Fruit fly (Drosophila melanogaster) whole organism, embryonic: ENCODE data around the gene GlyRS.

ENCODE experiments used
- Abd-B ChIP-seq: fragments of 200-800 bp; sonication (Bioruptor generic); optimal IDR thresholded peaks from 2 replicates; lab custom pipeline; 2018; ENCODE audit warnings: missing biosample characterization, mild to moderate bottlenecking, missing genetic modification characterization, moderate library complexity
- Aef1 ChIP-seq: fragments of 200-800 bp; sonication (Bioruptor generic); IDR thresholded peaks from 3 replicates; pipeline ENCODE4 v1.3.6; 2022; ENCODE audit warnings: missing biosample characterization, missing genetic modification characterization
- Atf6 ChIP-seq: fragments of 200-800 bp; sonication (Bioruptor generic); IDR thresholded peaks from 2 replicates; pipeline ENCODE4 v1.3.6; 2022; ENCODE audit warnings: missing biosample characterization, missing genetic modification characterization
- B-H1 ChIP-seq: fragments of 200-800 bp; sonication (Bioruptor generic); IDR thresholded peaks from 3 replicates; pipeline ENCODE4 v1.3.6; 2022; ENCODE audit warnings: missing biosample characterization, missing genetic modification characterization
- CG10321 ChIP-seq: fragments of 200-800 bp; sonication (Bioruptor generic); IDR thresholded peaks from 2 replicates; pipeline ENCODE4 v1.3.6; 2022; ENCODE audit warnings: missing biosample characterization, missing genetic modification characterization
- CG1233 ChIP-seq: fragments of 200-800 bp; sonication (Bioruptor generic); optimal IDR thresholded peaks from 4 replicates; lab custom pipeline; 2018; ENCODE audit warnings: missing biosample characterization, mild to moderate bottlenecking, missing genetic modification characterization
- CG14667 ChIP-seq: fragments of 200-800 bp; sonication (Bioruptor generic); IDR thresholded peaks from 2 replicates; pipeline ENCODE4 v1.3.6; 2022; ENCODE audit warnings: missing biosample characterization, missing genetic modification characterization
- CG15479 ChIP-seq: fragments of 200-800 bp; sonication (Bioruptor generic); optimal IDR thresholded peaks from 3 replicates; lab custom pipeline; 2019; ENCODE audit warnings: missing biosample characterization, mild to moderate bottlenecking, missing genetic modification characterization, moderate library complexity
- CG16779 ChIP-seq: fragments of 200-800 bp; sonication (Bioruptor generic); IDR thresholded peaks from 2 replicates; pipeline ENCODE4 v1.3.6; 2022; ENCODE audit warnings: missing biosample characterization, missing genetic modification characterization
- CG17361 ChIP-seq: fragments of 200-800 bp; sonication (Bioruptor generic); IDR thresholded peaks from 3 replicates; pipeline ENCODE4 v1.3.6; 2022; ENCODE audit warnings: missing biosample characterization, missing genetic modification characterization
- CG1832 ChIP-seq: fragments of 200-800 bp; sonication (Bioruptor generic); optimal IDR thresholded peaks from 2 replicates; lab custom pipeline; 2017; ENCODE audit warnings: missing biosample characterization, mild to moderate bottlenecking, missing genetic modification characterization, inconsistent platforms
- CG18764 ChIP-seq: fragments of 200-800 bp; sonication (Bioruptor generic); optimal IDR thresholded peaks from 3 replicates; lab custom pipeline; 2016; ENCODE audit warnings: missing biosample characterization, missing genetic modification characterization
- CG33213 ChIP-seq: fragments of 200-800 bp; sonication (Bioruptor generic); optimal IDR thresholded peaks from 3 replicates; lab custom pipeline; 2016; ENCODE audit warnings: missing biosample characterization, missing genetic modification characterization
- CG6765 ChIP-seq: fragments of 200-800 bp; sonication (Bioruptor generic); optimal IDR thresholded peaks from 3 replicates; lab custom pipeline; 2017; ENCODE audit warnings: missing biosample characterization, mild to moderate bottlenecking, missing genetic modification characterization
- CG7786 ChIP-seq: fragments of 200-800 bp; sonication (Bioruptor generic); optimal IDR thresholded peaks from 2 replicates; lab custom pipeline; 2016; ENCODE audit warnings: missing biosample characterization, missing genetic modification characterization
- CG8765 ChIP-seq: fragments of 200-800 bp; sonication (Bioruptor generic); IDR thresholded peaks from 2 replicates; pipeline ENCODE4 v1.3.6; 2022; ENCODE audit warnings: missing biosample characterization, missing genetic modification characterization
- CG9609 ChIP-seq: fragments of 200-800 bp; sonication (Bioruptor generic); optimal IDR thresholded peaks from 3 replicates; lab custom pipeline; 2016; ENCODE audit warnings: missing biosample characterization, missing genetic modification characterization
- CHES-1-like ChIP-seq: fragments of 200-800 bp; sonication (Bioruptor generic); optimal IDR thresholded peaks from 2 replicates; lab custom pipeline; 2016; ENCODE audit warnings: missing biosample characterization, missing genetic modification characterization
- D19A ChIP-seq: fragments of 200-800 bp; optimal IDR thresholded peaks from 3 replicates; lab custom pipeline; 2019; ENCODE audit warnings: missing biosample characterization, mild to moderate bottlenecking, missing genetic modification characterization, moderate library complexity
- D19B ChIP-seq: fragments of 200-800 bp; sonication (Bioruptor generic); optimal IDR thresholded peaks from 2 replicates; lab custom pipeline; 2017; ENCODE audit warnings: missing biosample characterization, mild to moderate bottlenecking, missing genetic modification characterization
- HLH4C ChIP-seq: fragments of 200-800 bp; sonication (Bioruptor generic); IDR thresholded peaks from 3 replicates; pipeline ENCODE4 v1.3.6; 2022; ENCODE audit warnings: missing biosample characterization, missing genetic modification characterization; ENCODE audit not compliant: partially characterized antibody
- Hand ChIP-seq: fragments of 200-800 bp; sonication (Bioruptor generic); optimal IDR thresholded peaks from 2 replicates; lab custom pipeline; 2017; ENCODE audit warnings: mild to moderate bottlenecking, missing biosample characterization, missing genetic modification reagents, missing genetic modification characterization
- NK7.1 ChIP-seq: fragments of 200-800 bp; sonication (Bioruptor generic); optimal IDR thresholded peaks from 3 replicates; lab custom pipeline; 2016; ENCODE audit warnings: missing biosample characterization, missing genetic modification characterization
- Oaz ChIP-seq: fragments of 200-800 bp; sonication (Bioruptor generic); IDR thresholded peaks from 2 replicates; pipeline ENCODE4 v1.3.6; 2022; ENCODE audit warnings: missing biosample characterization, missing genetic modification characterization
- Oli ChIP-seq: fragments of 200-800 bp; sonication (Bioruptor generic); optimal IDR thresholded peaks from 2 replicates; lab custom pipeline; 2018; ENCODE audit warnings: missing biosample characterization, mild to moderate bottlenecking, missing genetic modification characterization, moderate library complexity
- Ptx1 ChIP-seq: fragments of 200-800 bp; sonication (Bioruptor generic); IDR thresholded peaks from 2 replicates; pipeline ENCODE4 v1.3.6; 2022; ENCODE audit warnings: missing biosample characterization, missing genetic modification characterization
- Sry-β ChIP-seq: fragments of 200-800 bp; sonication (Bioruptor generic); optimal IDR thresholded peaks from 2 replicates; lab custom pipeline; 2018; ENCODE audit warnings: missing biosample characterization, mild to moderate bottlenecking, missing genetic modification characterization, moderate library complexity
- al ChIP-seq: fragments of 200-800 bp; sonication (Bioruptor generic); IDR thresholded peaks from 2 replicates; pipeline ENCODE4 v1.3.6; 2022; ENCODE audit warnings: missing biosample characterization, missing genetic modification characterization
- gcm2 ChIP-seq: fragments of 200-800 bp; sonication (Bioruptor generic); optimal IDR thresholded peaks from 2 replicates; lab custom pipeline; 2016; ENCODE audit warnings: missing biosample characterization, missing genetic modification characterization
- hbn ChIP-seq: fragments of 200-800 bp; sonication (Bioruptor generic); IDR thresholded peaks from 2 replicates; pipeline ENCODE4 v1.3.6; 2022; ENCODE audit warnings: missing biosample characterization, missing genetic modification characterization; ENCODE audit not compliant: partially characterized antibody
- her ChIP-seq: fragments of 200-800 bp; sonication (Bioruptor generic); optimal IDR thresholded peaks from 2 replicates; lab custom pipeline; 2016; ENCODE audit warnings: missing biosample characterization, missing genetic modification characterization
- kay ChIP-seq: fragments of 200-800 bp; sonication (Bioruptor generic); optimal IDR thresholded peaks from 2 replicates; lab custom pipeline; 2016; ENCODE audit warnings: missing biosample characterization, missing genetic modification characterization
- ken ChIP-seq: fragments of 200-800 bp; sonication (Bioruptor generic); IDR thresholded peaks from 3 replicates; pipeline ENCODE4 v1.3.6; 2022; ENCODE audit warnings: missing biosample characterization, missing genetic modification characterization
- lab ChIP-seq: fragments of 200-800 bp; sonication (Bioruptor generic); optimal IDR thresholded peaks from 3 replicates; lab custom pipeline; 2017; ENCODE audit warnings: missing biosample characterization, missing genetic modification characterization, mild to moderate bottlenecking, moderate library complexity, missing genetic modification reagents
- pho ChIP-seq: fragments of 200-800 bp; sonication (Bioruptor generic); optimal IDR thresholded peaks from 2 replicates; lab custom pipeline; 2016; ENCODE audit warnings: missing biosample characterization, missing genetic modification characterization
- psq ChIP-seq: fragments of 200-800 bp; sonication (Bioruptor generic); optimal IDR thresholded peaks from 2 replicates; lab custom pipeline; 2017; ENCODE audit warnings: missing biosample characterization, missing genetic modification characterization
- slou ChIP-seq: fragments of 200-800 bp; sonication (Bioruptor generic); optimal IDR thresholded peaks from 3 replicates; lab custom pipeline; 2016; ENCODE audit warnings: missing biosample characterization, missing genetic modification characterization
- slp2 ChIP-seq: fragments of 200-800 bp; sonication (Bioruptor generic); optimal IDR thresholded peaks from 2 replicates; lab custom pipeline; 2016; ENCODE audit warnings: missing biosample characterization, missing genetic modification characterization
- tin ChIP-seq: fragments of 200-800 bp; sonication (Bioruptor generic); optimal IDR thresholded peaks from 3 replicates; lab custom pipeline; 2016; ENCODE audit warnings: missing biosample characterization, missing genetic modification characterization
- trem ChIP-seq: fragments of 200-800 bp; optimal IDR thresholded peaks from 3 replicates; lab custom pipeline; 2019; ENCODE audit warnings: missing biosample characterization, mild to moderate bottlenecking, missing genetic modification characterization, moderate library complexity
- usp ChIP-seq: fragments of >200 bp; optimal IDR thresholded peaks from 2 replicates; lab custom pipeline; 2017; ENCODE audit warnings: missing biosample characterization, missing genetic modification characterization
- wor ChIP-seq: fragments of 200-800 bp; sonication (Bioruptor generic); IDR thresholded peaks from 2 replicates; pipeline ENCODE4 v1.3.6; 2022; ENCODE audit warnings: missing biosample characterization, missing genetic modification characterization
- zf30C ChIP-seq: fragments of 200-800 bp; sonication (Bioruptor generic); optimal IDR thresholded peaks from 3 replicates; lab custom pipeline; 2018; ENCODE audit warnings: missing biosample characterization, mild to moderate bottlenecking, missing genetic modification characterization

GlyRS gene

dm6 chr3L:15141118-15142003 is 46.4 kb downstream of the GlyRS start (continued):
- no peak for TF ChIP-seq CG33213 (GFP tag; lab: Kevin White, UChicago)
- no peak for TF ChIP-seq wor (GFP tag; lab: Robert Waterston, UW)
- TF ChIP-seq pho = no peak
- TF ChIP-seq CG15479 = peak; percentile 92
- TF ChIP-seq Hand (GFP tag; lab: Kevin White, UChicago) = no peak
- TF ChIP-seq slp2 = no peak
- TF ChIP-seq al (GFP tag; lab: Robert Waterston, UW) = peak; percentile 36; the same call in 1 of the 2 replicates
- TF ChIP-seq psq (GFP tag; lab: Kevin White, UChicago) = no peak
- TF ChIP-seq CG18764 (GFP tag; lab: Kevin White, UChicago) = no peak
- no peak for TF ChIP-seq CG14667
- no peak for TF ChIP-seq HLH4C (GFP tag; lab: Robert Waterston, UW)
- TF ChIP-seq kay = peak; percentile 30
- peak; percentile 27 for TF ChIP-seq CHES-1-like
- 0 out of 2 replicates have a peak, but pooled peaks have one; percentile 13 for TF ChIP-seq CG8765 (GFP tag; lab: Robert Waterston, UW)
- no peak for TF ChIP-seq lab
- TF ChIP-seq NK7.1 (GFP tag; lab: Kevin White, UChicago) = no peak
- TF ChIP-seq D19A (tag; lab: Kevin White, UChicago) = peak; percentile 14
- TF ChIP-seq Oaz = no peak
- TF ChIP-seq hbn (GFP tag; lab: Robert Waterston, UW) = no peak
- peak; percentile 63; the same call in 1 of the 3 replicates for TF ChIP-seq ken (GFP tag; lab: Robert Waterston, UW)
- peak; percentile 5 for TF ChIP-seq trem (tag; lab: Kevin White, UChicago)
- peak; percentile 83 for TF ChIP-seq CG1832 (GFP tag; lab: Kevin White, UChicago)
- peak; percentile 3 for TF ChIP-seq usp (GFP tag; lab: Kevin White, UChicago)
- no peak for TF ChIP-seq B-H1
- TF ChIP-seq her = no peak
- TF ChIP-seq tin (GFP tag; lab: Kevin White, UChicago) = peak; percentile 40
- no peak for TF ChIP-seq CG7786 (GFP tag; lab: Kevin White, UChicago)
- peak; percentile 49; the same call in 1 of the 2 replicates for TF ChIP-seq Ptx1
- TF ChIP-seq Oli = no peak
- TF ChIP-seq CG9609 (GFP tag; lab: Kevin White, UChicago) = no peak
- TF ChIP-seq CG17361 = peak; percentile 50; the same call in 2 of the 3 replicates
- TF ChIP-seq CG10321 (GFP tag; lab: Robert Waterston, UW) = peak; percentile 96
- TF ChIP-seq gcm2 (GFP tag; lab: Kevin White, UChicago) = no peak
- TF ChIP-seq Atf6 = no peak; the same call in 1 of the 2 replicates
- peak; percentile 49; the same call in 2 of the 3 replicates for TF ChIP-seq Aef1 (GFP tag; lab: Robert Waterston, UW)
- TF ChIP-seq Sry-β = peak; percentile 96
- no peak for TF ChIP-seq D19B (GFP tag; lab: Kevin White, UChicago)
- no peak for TF ChIP-seq CG1233 (GFP tag; lab: Kevin White, UChicago)
- TF ChIP-seq zf30C (GFP tag; lab: Kevin White, UChicago) = no peak
- no peak for TF ChIP-seq CG16779 (GFP tag; lab: Robert Waterston, UW)
- TF ChIP-seq CG6765 (GFP tag; lab: Kevin White, UChicago) = no peak
- TF ChIP-seq slou (GFP tag; lab: Kevin White, UChicago) = no peak
- peak; percentile 3 for TF ChIP-seq Abd-B (GFP tag; lab: Kevin White, UChicago)
